Fruit fly (Drosophila melanogaster) whole organism, wandering third instar larva: ENCODE data around the gene tai.

Experiments used
- Abd-B ChIP-seq: fragments of >200 bp; optimal IDR thresholded peaks from 2 replicates; lab custom pipeline; 2017; ENCODE audit warnings: missing biosample characterization, missing genetic modification characterization
- CG32264 ChIP-seq: fragments of 200-800 bp; sonication (Bioruptor generic); optimal IDR thresholded peaks from 2 replicates; lab custom pipeline; 2016; ENCODE audit warnings: missing biosample characterization, missing genetic modification characterization
- Dfd ChIP-seq: fragments of >200 bp; optimal IDR thresholded peaks from 2 replicates; lab custom pipeline; 2017; ENCODE audit warnings: missing biosample characterization, missing genetic modification characterization
- GATAd ChIP-seq: sonication (Bioruptor generic); optimal IDR thresholded peaks from 2 replicates; lab custom pipeline; 2016; ENCODE audit warnings: missing biosample characterization, missing genetic modification characterization
- Hr78 ChIP-seq: fragments of >200 bp; optimal IDR thresholded peaks from 2 replicates; lab custom pipeline; 2017; ENCODE audit warnings: missing biosample characterization, missing genetic modification characterization
- Hr83 ChIP-seq: fragments of 200-300 bp; sonication (Bioruptor generic); optimal IDR thresholded peaks from 2 replicates; lab custom pipeline; 2016; ENCODE audit warnings: missing biosample characterization, mild to moderate bottlenecking, missing genetic modification characterization, moderate library complexity; ENCODE audit not compliant: poor library complexity, severe bottlenecking
- Jra ChIP-seq: sonication (Bioruptor generic); optimal IDR thresholded peaks from 2 replicates; lab custom pipeline; 2016; ENCODE audit warnings: missing biosample characterization, missing genetic modification characterization
- Myc ChIP-seq: fragments of >200 bp; optimal IDR thresholded peaks from 2 replicates; lab custom pipeline; 2017
- N ChIP-seq: fragments of >200 bp; optimal IDR thresholded peaks from 2 replicates; lab custom pipeline; 2018; ENCODE audit warnings: missing biosample characterization, missing external identifiers, missing genetic modification characterization
- OdsH ChIP-seq: fragments of 200-800 bp; sonication (Bioruptor generic); optimal IDR thresholded peaks from 2 replicates; lab custom pipeline; 2016; ENCODE audit warnings: missing biosample characterization, mild to moderate bottlenecking, missing genetic modification characterization
- Rel ChIP-seq, 2 experiments: fragments of 200-800 bp; sonication (Bioruptor generic) in 1 of 2; optimal IDR thresholded peaks; 2 replicates in 1 of 2; 3 replicates in 1 of 2; lab custom pipeline; 2016 to 2019; ENCODE audit warnings: mild to moderate bottlenecking in 2 of 2, missing biosample characterization in 2 of 2, missing genetic modification characterization in 2 of 2, moderate library complexity in 1 of 2
- Sp1 ChIP-seq: fragments of 200-800 bp; sonication (Bioruptor generic); optimal IDR thresholded peaks from 3 replicates; lab custom pipeline; 2019; ENCODE audit warnings: missing biosample characterization, mild to moderate bottlenecking, missing genetic modification characterization, moderate library complexity
- Vsx2 ChIP-seq: fragments of 200-300, 225-300 bp; sonication (Bioruptor generic); optimal IDR thresholded peaks from 2 replicates; lab custom pipeline; 2018; ENCODE audit warnings: missing biosample characterization, missing genetic modification characterization; ENCODE audit not compliant: partially characterized antibody
- brk ChIP-seq: fragments of 200-800 bp; sonication (Bioruptor generic); optimal IDR thresholded peaks from 2 replicates; lab custom pipeline; 2016; ENCODE audit warnings: missing biosample characterization, mild to moderate bottlenecking, missing genetic modification characterization
- dl ChIP-seq, 2 experiments: fragments of 175-275, 200-275 bp in 1 of 2; fragments of 200-275 bp in 1 of 2; sonication (Bioruptor generic); optimal IDR thresholded peaks; lab custom pipeline; 2018; ENCODE audit warnings: mild to moderate bottlenecking in 2 of 2, missing biosample characterization in 2 of 2, missing genetic modification characterization in 2 of 2, moderate library complexity in 2 of 2; ENCODE audit not compliant: partially characterized antibody in 2 of 2, insufficient read depth in 1 of 2
- dmrt93B ChIP-seq: fragments of 200-800 bp; sonication (Bioruptor generic); optimal IDR thresholded peaks from 2 replicates; lab custom pipeline; 2018; ENCODE audit warnings: missing biosample characterization, mild to moderate bottlenecking, missing genetic modification characterization
- ey ChIP-seq: fragments of 200-800 bp; sonication (Bioruptor generic); optimal IDR thresholded peaks from 2 replicates; lab custom pipeline; 2016; ENCODE audit warnings: missing biosample characterization, missing genetic modification characterization
- foxo ChIP-seq, 2 experiments: fragments of 200-800 bp; sonication (Bioruptor generic); optimal IDR thresholded peaks; 2 replicates in 1 of 2; 3 replicates in 1 of 2; lab custom pipeline; 2016 to 2017; ENCODE audit warnings: missing biosample characterization in 2 of 2, missing genetic modification characterization in 2 of 2
- h ChIP-seq: fragments of 200-800 bp; sonication (Bioruptor generic); optimal IDR thresholded peaks from 3 replicates; lab custom pipeline; 2016; ENCODE audit warnings: missing biosample characterization, mild to moderate bottlenecking, missing genetic modification characterization
- psq ChIP-seq: fragments of 200-800 bp; sonication (Bioruptor generic); optimal IDR thresholded peaks from 3 replicates; lab custom pipeline; 2017; ENCODE audit warnings: missing biosample characterization, mild to moderate bottlenecking, missing genetic modification characterization, moderate library complexity
- usp ChIP-seq: fragments of >200 bp; optimal IDR thresholded peaks from 2 replicates; lab custom pipeline; 2017; ENCODE audit warnings: missing biosample characterization, missing genetic modification characterization

Gene tai

DNA sequence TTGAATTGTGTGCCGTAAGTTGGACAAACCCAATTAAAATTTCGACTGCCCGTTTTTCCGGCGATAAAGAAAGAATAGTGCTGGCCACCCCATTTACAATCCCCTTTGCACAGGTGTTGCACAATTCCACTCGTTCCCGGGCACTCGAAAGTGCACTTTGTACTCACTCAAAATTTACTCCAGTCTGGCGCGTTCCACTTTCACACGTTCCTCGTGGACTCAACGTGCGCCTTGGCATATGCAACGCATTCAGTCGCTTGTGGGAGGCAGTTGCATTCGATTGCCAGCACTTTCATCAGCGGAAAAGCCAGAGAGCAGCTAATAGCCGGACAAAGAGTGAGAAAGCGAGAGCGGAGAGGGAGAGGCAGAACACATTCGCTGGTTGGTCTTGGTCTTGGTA, 89.7 kb downstream of the tai start, which contains the start of gene Ggamma30A:
Gene Ggamma30A, plus strand, starts transcription at position 248 of the 400 bp plus-strand sequence.
- no peak for TF ChIP-seq usp (GFP tag; lab: Kevin White, UChicago)
- no peak for TF ChIP-seq Abd-B (GFP tag; lab: Kevin White, UChicago)
- TF ChIP-seq ey: no peak
- TF ChIP-seq OdsH (GFP tag; lab: Kevin White, UChicago): no peak
- no peak for TF ChIP-seq dl (GFP tag; optimal IDR thresholded peaks at IDR 0.05; lab: Kevin White, UChicago; ENCODE audit: insufficient read depth in 1 of 2, partially characterized antibody in 2 of 2)
- TF ChIP-seq foxo (GFP tag; optimal IDR thresholded peaks at IDR 0.05; lab: Kevin White, UChicago): no peak
- TF ChIP-seq Rel (GFP tag; optimal IDR thresholded peaks at IDR 0.05; lab: Kevin White, UChicago): no peak
- no peak for TF ChIP-seq Rel (tag; optimal IDR thresholded peaks at IDR 0.05; lab: Kevin White, UChicago)
- TF ChIP-seq Hr83 (GFP tag; lab: Kevin White, UChicago): no peak
- TF ChIP-seq brk (GFP tag; lab: Kevin White, UChicago): no peak
- TF ChIP-seq h: no peak
- TF ChIP-seq Jra: no peak
- TF ChIP-seq Sp1 (GFP tag; lab: Kevin White, UChicago): no peak

DNA sequence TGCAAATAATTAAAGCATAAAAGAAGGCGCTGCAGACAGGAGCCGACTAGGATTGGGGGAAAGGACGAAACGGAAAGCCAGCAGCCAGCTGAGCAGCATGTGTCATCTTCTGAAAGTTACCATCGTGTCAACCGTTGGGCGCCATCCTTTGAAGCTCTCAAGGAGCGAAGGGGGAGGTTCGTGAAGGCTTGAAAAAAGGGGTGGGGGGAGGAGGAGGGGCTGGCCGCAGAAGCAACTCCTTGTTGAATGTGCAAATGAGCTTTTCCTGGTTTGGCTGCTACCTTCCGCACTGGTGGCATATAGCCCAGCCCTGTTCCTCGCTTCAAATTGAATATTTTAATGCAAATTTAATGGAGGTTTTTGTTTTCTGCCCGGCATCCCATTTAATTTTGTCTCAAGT, 99.5 kb downstream of the tai start:
- TF ChIP-seq CG32264 (no peak), h (no peak), Dfd (GFP tag; lab: Kevin White, UChicago) (peak; percentile 91), dmrt93B (GFP tag; lab: Kevin White, UChicago) (no peak), Vsx2 (GFP tag; lab: Kevin White, UChicago) (no peak), GATAd (GFP tag; lab: Kevin White, UChicago) (no peak)

DNA sequence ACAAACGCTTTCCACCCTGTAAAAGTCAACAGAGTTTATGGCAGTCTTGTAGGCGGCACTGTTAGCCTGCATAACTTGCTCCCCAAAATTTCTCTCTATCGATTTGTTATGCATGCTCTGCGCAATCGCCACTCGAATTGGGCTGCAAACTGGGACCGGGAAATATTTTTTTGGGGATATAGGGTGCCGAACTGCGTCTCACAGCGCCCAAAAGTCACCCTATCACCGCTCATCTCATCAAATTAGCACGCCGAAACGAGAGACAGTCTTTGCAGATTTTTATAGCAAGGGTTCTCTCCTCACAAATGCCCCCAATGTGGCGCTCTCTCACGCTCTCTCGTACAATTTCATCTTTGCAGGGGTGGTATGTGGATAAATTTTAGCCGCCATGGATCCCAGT, 105.5 kb downstream of the tai start:
- TF ChIP-seq Myc (no peak), N (GFP tag; lab: Kevin White, UChicago) (no peak), Hr78 (no peak), psq (GFP tag; lab: Kevin White, UChicago) (no peak)
